Worm (Caenorhabditis elegans) whole organism, L1 larva: ENCODE results near the gene C24D10.2.
A peak's percentile ranks its signal among the peaks of the same experiment; 100 is the strongest.

Experiments used
- C34B4.2 ChIP-seq: sonication (generic microtip); optimal IDR thresholded peaks from 2 replicates; lab custom pipeline; 2017; ENCODE audit warnings: mild to moderate bottlenecking, missing genetic modification characterization, missing compliant biosample characterization
- Y116A8C.19 ChIP-seq: sonication (generic microtip); optimal IDR thresholded peaks from 2 replicates; lab custom pipeline; 2016; ENCODE audit warnings: missing compliant biosample characterization, missing genetic modification characterization, borderline replicate concordance
- aha-1 ChIP-seq: fragments of 150-350 bp; optimal IDR thresholded peaks from 2 replicates; lab custom pipeline; 2014; ENCODE audit warnings: missing biosample characterization, missing genetic modification characterization
- alr-1 ChIP-seq: fragments of 200-800 bp; sonication (Bioruptor generic); optimal IDR thresholded peaks from 2 replicates; lab custom pipeline; 2018; ENCODE audit warnings: borderline replicate concordance, mild to moderate bottlenecking, missing genetic modification characterization, missing compliant biosample characterization
- aly-2 ChIP-seq: fragments of 150-350 bp; optimal IDR thresholded peaks from 2 replicates; lab custom pipeline; 2014; ENCODE audit warnings: missing biosample characterization, missing genetic modification characterization
- blmp-1 ChIP-seq: fragments of 150-350 bp; optimal IDR thresholded peaks from 2 replicates; lab custom pipeline; 2014; ENCODE audit warnings: missing biosample characterization, missing genetic modification characterization
- ceh-63 ChIP-seq: fragments of 200-800 bp; sonication (Bioruptor generic); optimal IDR thresholded peaks from 2 replicates; lab custom pipeline; 2018; ENCODE audit warnings: mild to moderate bottlenecking, missing genetic modification characterization, missing compliant biosample characterization
- ceh-82 ChIP-seq, 3 experiments: fragments of 150-350 bp in 1 of 3; sonication (generic microtip) in 2 of 3; optimal IDR thresholded peaks; 2 replicates each; lab custom pipeline; 2014 to 2017; ENCODE audit warnings: missing biosample characterization in 3 of 3, missing genetic modification characterization in 3 of 3
- ces-1 ChIP-seq: fragments of 150-350 bp; optimal IDR thresholded peaks from 2 replicates; lab custom pipeline; 2014; ENCODE audit warnings: missing biosample characterization, missing genetic modification reagents, missing genetic modification characterization
- dsc-1 ChIP-seq: sonication (generic microtip); optimal IDR thresholded peaks from 2 replicates; lab custom pipeline; 2016; ENCODE audit warnings: mild to moderate bottlenecking, missing genetic modification characterization, missing compliant biosample characterization
- efl-1 ChIP-seq, 4 experiments: fragments of 150-350 bp; optimal IDR thresholded peaks in 3 of 4; peaks in 1 of 4; 1 replicate in 1 of 4; 2 replicates in 3 of 4; lab custom pipeline; 2014; ENCODE audit warnings: missing biosample characterization in 2 of 4, missing genetic modification characterization in 2 of 4, missing genetic modification reagents in 2 of 4
- elt-2 ChIP-seq: sonication (generic microtip); optimal IDR thresholded peaks from 2 replicates; lab custom pipeline; 2016; ENCODE audit warnings: missing genetic modification characterization, mild to moderate bottlenecking, inconsistent platforms, missing compliant biosample characterization, missing genetic modification reagents
- elt-3 ChIP-seq, 6 experiments: fragments of 150-350 bp in 1 of 6; sonication (generic microtip); optimal IDR thresholded peaks; 2 replicates each; lab custom pipeline; 2017 to 2018; ENCODE audit warnings: missing biosample characterization in 6 of 6, missing genetic modification characterization in 6 of 6, inconsistent platforms in 1 of 6
- ets-5 ChIP-seq: fragments of 200-800 bp; sonication (Bioruptor generic); IDR thresholded peaks from 2 replicates; pipeline ENCODE4 v1.3.6; 2022; ENCODE audit warnings: missing genetic modification characterization, missing compliant biosample characterization
- fos-1 ChIP-seq: fragments of 150-350 bp; optimal IDR thresholded peaks from 2 replicates; lab custom pipeline; 2014; ENCODE audit warnings: missing biosample characterization, missing genetic modification characterization
- grh-1 ChIP-seq: fragments of 200-800 bp; sonication (Bioruptor generic); IDR thresholded peaks from 2 replicates; pipeline ENCODE4 v1.3.6; 2022; ENCODE audit warnings: missing genetic modification reagents, missing genetic modification characterization, missing compliant biosample characterization
- hlh-4 ChIP-seq: sonication (generic microtip); optimal IDR thresholded peaks from 2 replicates; lab custom pipeline; 2016; ENCODE audit warnings: mild to moderate bottlenecking, missing genetic modification characterization, missing compliant biosample characterization
- irx-1 ChIP-seq: sonication (generic microtip); optimal IDR thresholded peaks from 2 replicates; lab custom pipeline; 2016; ENCODE audit warnings: missing genetic modification characterization, missing compliant biosample characterization
- lin-13 ChIP-seq: fragments of 150-350 bp; optimal IDR thresholded peaks from 2 replicates; lab custom pipeline; 2014; ENCODE audit warnings: missing biosample characterization, missing genetic modification reagents, missing genetic modification characterization
- lin-14 ChIP-seq: fragments of 200-800 bp; sonication (Bioruptor generic); optimal IDR thresholded peaks from 2 replicates; lab custom pipeline; 2018; ENCODE audit warnings: mild to moderate bottlenecking, missing genetic modification characterization, moderate library complexity, missing compliant biosample characterization
- lin-15B ChIP-seq: fragments of 150-350 bp; sonication (generic microtip); optimal IDR thresholded peaks from 3 replicates; lab custom pipeline; 2014; ENCODE audit warnings: missing biosample characterization, missing genetic modification characterization
- lir-3 ChIP-seq: sonication (generic microtip); optimal IDR thresholded peaks from 2 replicates; lab custom pipeline; 2016; ENCODE audit warnings: mild to moderate bottlenecking, missing genetic modification characterization, moderate library complexity, missing compliant biosample characterization; ENCODE audit not compliant: poor library complexity
- lsy-2 ChIP-seq, 2 experiments: fragments of 150-350 bp; optimal IDR thresholded peaks; 2 replicates each; lab custom pipeline; 2014; ENCODE audit warnings: missing biosample characterization in 2 of 2, missing genetic modification characterization in 2 of 2
- mdl-1 ChIP-seq, 2 experiments: fragments of 150-350 bp; optimal IDR thresholded peaks; 2 replicates each; lab custom pipeline; 2014 to 2017; ENCODE audit warnings: missing biosample characterization in 2 of 2, missing genetic modification characterization in 2 of 2, inconsistent platforms in 1 of 2
- nhr-12 ChIP-seq: sonication (generic microtip); optimal IDR thresholded peaks from 2 replicates; lab custom pipeline; 2017; ENCODE audit warnings: missing biosample characterization, missing genetic modification characterization
- nhr-20 ChIP-seq: sonication (generic microtip); optimal IDR thresholded peaks from 2 replicates; lab custom pipeline; 2016; ENCODE audit warnings: mild to moderate bottlenecking, missing genetic modification characterization, missing compliant biosample characterization
- nhr-47 ChIP-seq: sonication (generic microtip); optimal IDR thresholded peaks from 2 replicates; lab custom pipeline; 2016; ENCODE audit warnings: mild to moderate bottlenecking, missing genetic modification characterization, moderate library complexity, missing compliant biosample characterization
- nhr-71 ChIP-seq: sonication (generic microtip); optimal IDR thresholded peaks from 2 replicates; lab custom pipeline; 2016; ENCODE audit warnings: mild to moderate bottlenecking, missing genetic modification characterization, moderate library complexity, missing compliant biosample characterization
- nhr-76 ChIP-seq: sonication (generic microtip); optimal IDR thresholded peaks from 2 replicates; lab custom pipeline; 2017; ENCODE audit warnings: missing biosample characterization, missing genetic modification characterization
- nhr-84 ChIP-seq: sonication (generic microtip); optimal IDR thresholded peaks from 2 replicates; lab custom pipeline; 2017; ENCODE audit warnings: missing biosample characterization, missing genetic modification characterization
- nhr-85 ChIP-seq: sonication (generic microtip); peaks from one replicate; lab custom pipeline; 2016; ENCODE audit warnings: missing genetic modification characterization, inconsistent platforms, missing compliant biosample characterization
- nhr-90 ChIP-seq: sonication (generic microtip); optimal IDR thresholded peaks from 2 replicates; lab custom pipeline; 2016; ENCODE audit warnings: mild to moderate bottlenecking, missing genetic modification characterization, missing compliant biosample characterization; ENCODE audit not compliant: poor library complexity
- pag-3 ChIP-seq: sonication (generic microtip); optimal IDR thresholded peaks from 2 replicates; lab custom pipeline; 2017; ENCODE audit warnings: missing genetic modification characterization, mild to moderate bottlenecking, missing compliant biosample characterization, antibody characterized with exemption, borderline replicate concordance; ENCODE audit not compliant: insufficient read depth
- pax-3 ChIP-seq: fragments of 200-800 bp; sonication (Bioruptor generic); optimal IDR thresholded peaks from 2 replicates; lab custom pipeline; 2018; ENCODE audit warnings: mild to moderate bottlenecking, missing genetic modification characterization, moderate library complexity, missing compliant biosample characterization
- pqm-1 ChIP-seq: sonication (generic microtip); optimal IDR thresholded peaks from 3 replicates; lab custom pipeline; 2017; ENCODE audit warnings: missing biosample characterization, missing genetic modification characterization
- rnt-1 ChIP-seq: sonication (generic microtip); optimal IDR thresholded peaks from 2 replicates; lab custom pipeline; 2016; ENCODE audit warnings: mild to moderate bottlenecking, missing genetic modification characterization, moderate library complexity, missing compliant biosample characterization
- skn-1 ChIP-seq: fragments of 150-350 bp; optimal IDR thresholded peaks from 2 replicates; lab custom pipeline; 2014; ENCODE audit warnings: missing biosample characterization, missing genetic modification characterization
- snpc-4 ChIP-seq: fragments of 150-350 bp; optimal IDR thresholded peaks from 2 replicates; lab custom pipeline; 2014; ENCODE audit warnings: missing biosample characterization, missing genetic modification characterization
- snu-23 ChIP-seq: sonication (generic microtip); optimal IDR thresholded peaks from 2 replicates; lab custom pipeline; 2016; ENCODE audit warnings: missing genetic modification characterization, missing compliant biosample characterization
- sox-4 ChIP-seq: sonication (generic microtip); optimal IDR thresholded peaks from 2 replicates; lab custom pipeline; 2016; ENCODE audit warnings: missing genetic modification characterization, missing compliant biosample characterization
- sptf-1 ChIP-seq: fragments of 150-350 bp; optimal IDR thresholded peaks from 2 replicates; lab custom pipeline; 2014; ENCODE audit warnings: missing biosample characterization, missing genetic modification characterization
- tbx-2 ChIP-seq: sonication (generic microtip); optimal IDR thresholded peaks from 2 replicates; lab custom pipeline; 2016; ENCODE audit warnings: missing genetic modification characterization, missing compliant biosample characterization
- tlp-1 ChIP-seq: fragments of 150-350 bp; optimal IDR thresholded peaks from 2 replicates; lab custom pipeline; 2014; ENCODE audit warnings: missing biosample characterization, missing genetic modification characterization
- unc-30 ChIP-seq: sonication (generic microtip); optimal IDR thresholded peaks from 2 replicates; lab custom pipeline; 2017; ENCODE audit warnings: missing biosample characterization, missing genetic modification characterization
- unc-98 ChIP-seq: fragments of 200-800 bp; sonication (Bioruptor generic); IDR thresholded peaks from 2 replicates; pipeline ENCODE4 v1.3.6; 2022; ENCODE audit warnings: missing genetic modification characterization, missing compliant biosample characterization
- ztf-11 ChIP-seq, 2 experiments: sonication (generic microtip); optimal IDR thresholded peaks; 2 replicates each; lab custom pipeline; 2016 to 2017; ENCODE audit warnings: missing genetic modification characterization in 2 of 2, missing biosample characterization in 1 of 2, missing compliant biosample characterization in 1 of 2

Gene C24D10.2

ce11 chrIV:5169335-5169734, 6.2 kb downstream of the C24D10.2 start (continued):
- no peak for TF ChIP-seq snpc-4
- TF ChIP-seq ztf-11 (tag; optimal IDR thresholded peaks at IDR 0.05; lab: Kevin White, UChicago): no peak
- no peak for TF ChIP-seq ceh-82 (tag; optimal IDR thresholded peaks at IDR 0.05; lab: Kevin White, UChicago)
- peak; percentile 60 for TF ChIP-seq lin-14 (GFP tag; lab: Kevin White, UChicago)
- TF ChIP-seq elt-2 (tag; lab: Kevin White, UChicago): no peak
- no peak for TF ChIP-seq irx-1
- peak; percentile 44 to 50 for TF ChIP-seq lsy-2 (tag; optimal IDR thresholded peaks at IDR 0.05; lab: Kevin White, UChicago)
- peak; percentile 70 for TF ChIP-seq nhr-71 (tag; lab: Kevin White, UChicago)
- TF ChIP-seq pag-3 (tag; lab: Kevin White, UChicago): peak; percentile 43
- TF ChIP-seq C34B4.2: no peak
- TF ChIP-seq tbx-2 (tag; lab: Kevin White, UChicago): peak; percentile 7
- TF ChIP-seq sox-4 (tag; lab: Kevin White, UChicago): no peak
- 0 out of 2 replicates have a peak, but pooled peaks have one; percentile 44 for TF ChIP-seq unc-98 (GFP tag; lab: Robert Waterston, UW)
- no peak for TF ChIP-seq aly-2

- TF ChIP-seq ces-1 (GFP tag; lab: Kevin White, UChicago): no peak
- peak; percentile 30 for TF ChIP-seq rnt-1 (tag; lab: Kevin White, UChicago)
- TF ChIP-seq Y116A8C.19 (tag; lab: Kevin White, UChicago): no peak
- peak; percentile 22 for TF ChIP-seq snu-23 (GFP tag; lab: Kevin White, UChicago)
- TF ChIP-seq dsc-1 (tag; lab: Kevin White, UChicago): peak; percentile 63
- no peak for TF ChIP-seq nhr-90
- TF ChIP-seq efl-1 (optimal IDR thresholded peaks at IDR 0.05; lab: Kevin White, UChicago): no peak
- TF ChIP-seq efl-1 (GFP tag; optimal IDR thresholded peaks at IDR 0.05 in 1 of 2; lab: Kevin White, UChicago): peak in 1 of 2 experiments; percentile 79
- no peak for TF ChIP-seq nhr-71 (tag; lab: Kevin White, UChicago)
- no peak for TF ChIP-seq unc-30 (tag; lab: Kevin White, UChicago)
These were observed 8.9 kb downstream of the C24D10.2 start for ce11 chrIV:5171994-5172528.

- TF ChIP-seq nhr-84 (no peak), hlh-4 (tag; lab: Kevin White, UChicago) (no peak), ceh-63 (GFP tag; lab: Kevin White, UChicago) (no peak), nhr-76 (no peak), snu-23 (GFP tag; lab: Kevin White, UChicago) (no peak), ztf-11 (tag; optimal IDR thresholded peaks at IDR 0.05; lab: Kevin White, UChicago) (no peak), ets-5 (GFP tag; lab: Robert Waterston, UW) (no peak), skn-1 (no peak), nhr-12 (no peak), pax-3 (tag; lab: Kevin White, UChicago) (no peak), elt-2 (tag; lab: Kevin White, UChicago) (no peak), nhr-85 (tag; lab: Kevin White, UChicago) (no peak), lin-13 (GFP tag; lab: Kevin White, UChicago) (no peak)
These were observed 9.9 kb downstream of the C24D10.2 start, which contains the start of gene lam-1 for ce11 chrIV:5173032-5173431. lam-1 (plus strand) TSS chrIV:5173332.

- TF ChIP-seq aha-1 (tag; lab: Kevin White, UChicago): peak; percentile 68
- TF ChIP-seq nhr-47 (tag; lab: Kevin White, UChicago): peak; percentile 98
- peak; percentile 97 for TF ChIP-seq rnt-1 (tag; lab: Kevin White, UChicago)
- peak; percentile 95 for TF ChIP-seq lin-14 (GFP tag; lab: Kevin White, UChicago)
- peak; percentile 89 for TF ChIP-seq lin-15B (tag; lab: Kevin White, UChicago)
- TF ChIP-seq sox-4 (tag; lab: Kevin White, UChicago): peak; percentile 87
- peak; percentile 98 for TF ChIP-seq grh-1 (GFP tag; lab: Robert Waterston, UW)
- peak; percentile 96 for TF ChIP-seq nhr-20
- TF ChIP-seq lir-3: peak; percentile 84
- no peak for TF ChIP-seq tlp-1 (tag; lab: Kevin White, UChicago)
- peak; percentile 100 for TF ChIP-seq blmp-1
- TF ChIP-seq C34B4.2: peak; percentile 31
- peak; percentile 98 for TF ChIP-seq snu-23 (GFP tag; lab: Kevin White, UChicago)
- TF ChIP-seq aly-2: peak; percentile 85
- TF ChIP-seq fos-1: peak; percentile 83
- TF ChIP-seq alr-1 (tag; lab: Kevin White, UChicago): no peak
- peak in 1 of 2 experiments; percentile 82 for TF ChIP-seq mdl-1 (tag; optimal IDR thresholded peaks at IDR 0.05; lab: Kevin White, UChicago)
- no peak for TF ChIP-seq pqm-1 (tag; lab: Kevin White, UChicago)
- TF ChIP-seq elt-3 (tag; optimal IDR thresholded peaks at IDR 0.05; lab: Kevin White, UChicago): peak in 4 of 6 experiments; percentile 32 to 95 (median 88)
- no peak for TF ChIP-seq sptf-1 (tag; lab: Kevin White, UChicago)
These were observed 20.6 kb downstream of the C24D10.2 start, which contains the start of gene W03F8.4 for ce11 chrIV:5183755-5184166. W03F8.4 (plus strand) TSS chrIV:5184123.
